Fruit fly (Drosophila melanogaster) whole organism, prepupa: ENCODE results near the gene M1BP.
A peak's percentile ranks its signal among the peaks of the same experiment; 100 is the strongest.

ENCODE experiments used
- CG11294 ChIP-seq: fragments of 200-800 bp; sonication (Bioruptor generic); IDR thresholded peaks from 2 replicates; pipeline ENCODE4 v1.3.6; 2022; ENCODE audit warnings: missing biosample characterization, missing genetic modification characterization
- CG34406 ChIP-seq: fragments of 200-800 bp; sonication (Bioruptor generic); optimal IDR thresholded peaks from 3 replicates; lab custom pipeline; 2016; ENCODE audit warnings: missing biosample characterization, missing genetic modification characterization

DNA sequence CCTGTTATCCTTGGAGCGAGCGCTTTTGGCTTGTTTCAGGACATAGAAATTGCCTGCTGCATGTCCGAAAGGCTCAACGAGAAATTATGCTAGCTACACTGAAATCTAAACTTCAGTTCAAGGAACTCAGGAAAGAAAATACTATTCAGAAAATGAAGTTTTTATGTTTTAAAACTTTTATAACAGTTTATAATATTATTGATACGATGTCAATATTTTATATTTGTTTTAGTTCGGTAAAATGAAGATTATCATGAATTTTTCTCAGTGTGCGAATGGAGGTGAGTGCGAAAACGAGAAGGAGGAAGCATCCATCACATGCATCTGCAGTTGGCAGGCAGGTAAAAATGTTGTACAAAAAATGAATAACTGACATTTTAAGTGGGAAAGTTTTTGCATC is 14.9 kb upstream of the M1BP start:
- TF ChIP-seq CG11294 (peak; percentile 59), CG34406 (GFP tag; lab: Kevin White, UChicago) (peak; percentile 88)
